Worm (Caenorhabditis elegans): Measurements from ENCODE around the gene C17G10.6.
"Not testable (repeated sequence)": the region's sequence is repeated elsewhere in the genome, so short reads cannot be mapped to it uniquely, and the experiment has no call there.

ce11 chrII:5622383-5622939 lies 19.4 kb upstream of the C17G10.6 start, which contains the start of the genes eif-3.L and npl-4.2:
- TF ChIP-seq egl-27, lsy-2, ZK546.5 (tag; optimal IDR thresholded peaks at IDR 0.05): not testable (repeated sequence)

Data from whole organism, L2 larva.